Worm (Caenorhabditis elegans) whole organism, midembryonic: ENCODE results near the gene Y43C5A.2.

Experiments used
- T22C8.4 ChIP-seq: fragments of 200-800 bp; sonication (Bioruptor generic); IDR thresholded peaks from 2 replicates; pipeline ENCODE4 v1.3.6; 2022; ENCODE audit warnings: missing genetic modification characterization, missing compliant biosample characterization
- cog-1 ChIP-seq: sonication (generic microtip); optimal IDR thresholded peaks from 2 replicates; lab custom pipeline; 2016; ENCODE audit warnings: missing genetic modification characterization, missing compliant biosample characterization
- flt-1 ChIP-seq: fragments of 200-800 bp; sonication (Bioruptor generic); IDR thresholded peaks from 2 replicates; pipeline ENCODE4 v1.3.6; 2022; ENCODE audit warnings: missing genetic modification characterization, missing compliant biosample characterization
- klf-2 ChIP-seq: fragments of 200-800 bp; sonication (Bioruptor generic); conservative IDR thresholded peaks from 2 replicates; pipeline ENCODE4 v1.3.6; 2022; ENCODE audit warnings: missing genetic modification reagents, missing genetic modification characterization, missing compliant biosample characterization
- med-1 ChIP-seq: sonication (generic microtip); optimal IDR thresholded peaks from 2 replicates; lab custom pipeline; 2017; ENCODE audit warnings: missing genetic modification characterization, mild to moderate bottlenecking, missing compliant biosample characterization, antibody characterized with exemption, missing genetic modification reagents; ENCODE audit not compliant: insufficient read depth
- ref-1 ChIP-seq: fragments of 200-800 bp; sonication (Bioruptor generic); conservative IDR thresholded peaks from 2 replicates; pipeline ENCODE4 v1.3.6; 2022; ENCODE audit warnings: missing genetic modification reagents, missing genetic modification characterization, missing compliant biosample characterization
- tab-1 ChIP-seq: fragments of 200-800 bp; sonication (Bioruptor generic); IDR thresholded peaks from 2 replicates; pipeline ENCODE4 v1.3.6; 2022; ENCODE audit warnings: missing genetic modification characterization, missing compliant biosample characterization
- ztf-23 ChIP-seq: fragments of 200-800 bp; sonication (Bioruptor generic); IDR thresholded peaks from 2 replicates; pipeline ENCODE4 v1.3.6; 2022; ENCODE audit warnings: missing genetic modification reagents, missing genetic modification characterization, missing compliant biosample characterization
- ztf-29 ChIP-seq: fragments of 200-800 bp; sonication (Bioruptor generic); IDR thresholded peaks from 2 replicates; pipeline ENCODE4 v1.3.6; 2022; ENCODE audit warnings: missing genetic modification reagents, missing genetic modification characterization, missing compliant biosample characterization

The Y43C5A.2 gene

ce11 chrIV:10284194-10284910 is 14.7 kb downstream of the Y43C5A.2 start, which contains the start of gene rad-51:
Gene rad-51 (minus strand): TSS chrIV:10284244.
- TF ChIP-seq cog-1 (peak; percentile 38), ref-1 (GFP tag; lab: Robert Waterston, UW) (no peak), med-1 (GFP tag; lab: Kevin White, UChicago) (no peak), ztf-29 (GFP tag; lab: Robert Waterston, UW) (no peak), T22C8.4 (GFP tag; lab: Robert Waterston, UW) (no peak), klf-2 (GFP tag; lab: Robert Waterston, UW) (no peak), ztf-23 (GFP tag; lab: Robert Waterston, UW) (no peak), tab-1 (GFP tag; lab: Robert Waterston, UW) (0 out of 2 replicates have a peak, but pooled peaks have one; percentile 9), flt-1 (no peak)

ce11 chrIV:10285328-10285727 is 15.6 kb downstream of the Y43C5A.2 start:
- TF ChIP-seq med-1 (GFP tag; lab: Kevin White, UChicago) (no peak), cog-1 (no peak), klf-2 (GFP tag; lab: Robert Waterston, UW) (no peak), ztf-23 (GFP tag; lab: Robert Waterston, UW) (no peak), flt-1 (no peak), ztf-29 (GFP tag; lab: Robert Waterston, UW) (no peak), tab-1 (GFP tag; lab: Robert Waterston, UW) (no peak), ref-1 (GFP tag; lab: Robert Waterston, UW) (no peak), T22C8.4 (GFP tag; lab: Robert Waterston, UW) (no peak)

- no peak for TF ChIP-seq med-1 (GFP tag; lab: Kevin White, UChicago)
- TF ChIP-seq klf-2 (GFP tag; lab: Robert Waterston, UW) = no peak
- no peak for TF ChIP-seq tab-1 (GFP tag; lab: Robert Waterston, UW)
- no peak for TF ChIP-seq cog-1
- no peak for TF ChIP-seq flt-1
- TF ChIP-seq ztf-23 (GFP tag; lab: Robert Waterston, UW) = no peak
- TF ChIP-seq ref-1 (GFP tag; lab: Robert Waterston, UW) = no peak
- TF ChIP-seq ztf-29 (GFP tag; lab: Robert Waterston, UW) = no peak
- TF ChIP-seq T22C8.4 (GFP tag; lab: Robert Waterston, UW) = no peak
These were observed 17.0 kb downstream of the Y43C5A.2 start, which contains the start of gene ebax-1 for ce11 chrIV:10286655-10287054. Gene ebax-1 (plus strand): TSS chrIV:10286955.

- TF ChIP-seq ref-1 (GFP tag; lab: Robert Waterston, UW) = no peak
- TF ChIP-seq T22C8.4 (GFP tag; lab: Robert Waterston, UW) = no peak
- no peak for TF ChIP-seq ztf-23 (GFP tag; lab: Robert Waterston, UW)
- TF ChIP-seq klf-2 (GFP tag; lab: Robert Waterston, UW) = no peak
- TF ChIP-seq ztf-29 (GFP tag; lab: Robert Waterston, UW) = no peak
- TF ChIP-seq flt-1 = no peak
- TF ChIP-seq med-1 (GFP tag; lab: Kevin White, UChicago) = no peak
- TF ChIP-seq cog-1 = no peak
- no peak for TF ChIP-seq tab-1 (GFP tag; lab: Robert Waterston, UW)
These were observed 18.9 kb downstream of the Y43C5A.2 start for ce11 chrIV:10288575-10288974.

ce11 chrIV:10294030-10294429 is 24.3 kb downstream of the Y43C5A.2 start, which contains the start of gene R09E10.6:
Gene R09E10.6 (minus strand): TSS chrIV:10294130.
- TF ChIP-seq med-1 (GFP tag; lab: Kevin White, UChicago) = no peak
- no peak for TF ChIP-seq ref-1 (GFP tag; lab: Robert Waterston, UW)
- TF ChIP-seq T22C8.4 (GFP tag; lab: Robert Waterston, UW) = no peak
- no peak for TF ChIP-seq ztf-29 (GFP tag; lab: Robert Waterston, UW)
- TF ChIP-seq tab-1 (GFP tag; lab: Robert Waterston, UW) = no peak
- no peak for TF ChIP-seq cog-1
- no peak for TF ChIP-seq klf-2 (GFP tag; lab: Robert Waterston, UW)
- TF ChIP-seq ztf-23 (GFP tag; lab: Robert Waterston, UW) = no peak
- no peak for TF ChIP-seq flt-1

- TF ChIP-seq klf-2 (GFP tag; lab: Robert Waterston, UW) (no peak), ztf-23 (GFP tag; lab: Robert Waterston, UW) (no peak), tab-1 (GFP tag; lab: Robert Waterston, UW) (no peak), T22C8.4 (GFP tag; lab: Robert Waterston, UW) (no peak), ztf-29 (GFP tag; lab: Robert Waterston, UW) (no peak), ref-1 (GFP tag; lab: Robert Waterston, UW) (no peak), flt-1 (no peak), cog-1 (no peak), med-1 (GFP tag; lab: Kevin White, UChicago) (no peak)
These were observed 25.4 kb downstream of the Y43C5A.2 start, which contains the start of gene R09E10.13 for ce11 chrIV:10295084-10295483. Gene R09E10.13 (minus strand): TSS chrIV:10295144.

ce11 chrIV:10296036-10296435 is 26.4 kb downstream of the Y43C5A.2 start:
- TF ChIP-seq tab-1 (GFP tag; lab: Robert Waterston, UW) (no peak), ztf-29 (GFP tag; lab: Robert Waterston, UW) (no peak), ref-1 (GFP tag; lab: Robert Waterston, UW) (no peak), flt-1 (no peak), klf-2 (GFP tag; lab: Robert Waterston, UW) (no peak), cog-1 (no peak), ztf-23 (GFP tag; lab: Robert Waterston, UW) (no peak), med-1 (GFP tag; lab: Kevin White, UChicago) (no peak), T22C8.4 (GFP tag; lab: Robert Waterston, UW) (no peak)

- TF ChIP-seq ref-1 (GFP tag; lab: Robert Waterston, UW) (no peak), cog-1 (no peak), tab-1 (GFP tag; lab: Robert Waterston, UW) (no peak), med-1 (GFP tag; lab: Kevin White, UChicago) (no peak), klf-2 (GFP tag; lab: Robert Waterston, UW) (no peak)
These were observed 32.5 kb downstream of the Y43C5A.2 start, which contains the start of gene R09E10.5 for ce11 chrIV:10302203-10302602. Gene R09E10.5 (minus strand): TSS chrIV:10302303.

ce11 chrIV:10304383-10304782 is 34.7 kb downstream of the Y43C5A.2 start:
- TF ChIP-seq ztf-23 (GFP tag; lab: Robert Waterston, UW) (no peak), med-1 (GFP tag; lab: Kevin White, UChicago) (no peak), ztf-29 (GFP tag; lab: Robert Waterston, UW) (no peak), cog-1 (no peak), T22C8.4 (GFP tag; lab: Robert Waterston, UW) (no peak), flt-1 (no peak), tab-1 (GFP tag; lab: Robert Waterston, UW) (no peak), ref-1 (GFP tag; lab: Robert Waterston, UW) (no peak), klf-2 (GFP tag; lab: Robert Waterston, UW) (no peak)
